Fruit fly (Drosophila melanogaster) whole organism, embryonic: ENCODE measurements around the gene Stim.

ENCODE experiments used
- B-H2 ChIP-seq: fragments of 200-800 bp; sonication (Bioruptor generic); optimal IDR thresholded peaks from 2 replicates; lab custom pipeline; 2018; ENCODE audit warnings: missing biosample characterization, mild to moderate bottlenecking, missing genetic modification characterization
- CG1024 ChIP-seq: fragments of 200-800 bp; sonication (Bioruptor generic); IDR thresholded peaks from 2 replicates; pipeline ENCODE4 v1.3.6; 2022; ENCODE audit warnings: missing biosample characterization, missing genetic modification characterization
- CG10366 ChIP-seq: fragments of 200-800 bp; sonication (Bioruptor generic); IDR thresholded peaks from 2 replicates; pipeline ENCODE4 v1.3.6; 2022; ENCODE audit warnings: missing biosample characterization, missing genetic modification characterization
- CG10462 ChIP-seq: fragments of 200-800 bp; sonication (Bioruptor generic); optimal IDR thresholded peaks from 2 replicates; lab custom pipeline; 2016; ENCODE audit warnings: missing biosample characterization, missing genetic modification characterization
- CG10959 ChIP-seq: fragments of 200-800 bp; sonication (Bioruptor generic); IDR thresholded peaks from 2 replicates; pipeline ENCODE4 v1.3.6; 2022; ENCODE audit warnings: missing biosample characterization, missing genetic modification characterization
- CG13287 ChIP-seq: fragments of 200-800 bp; sonication (Bioruptor generic); IDR thresholded peaks from 2 replicates; pipeline ENCODE4 v1.3.6; 2022; ENCODE audit warnings: missing biosample characterization, missing genetic modification characterization; ENCODE audit not compliant: partially characterized antibody
- CG14441 ChIP-seq: fragments of 200-800 bp; sonication (Bioruptor generic); IDR thresholded peaks from 2 replicates; pipeline ENCODE4 v1.3.6; 2022; ENCODE audit warnings: missing biosample characterization, missing genetic modification characterization
- CG16815 ChIP-seq: fragments of 200-800 bp; sonication (Bioruptor generic); optimal IDR thresholded peaks from 3 replicates; lab custom pipeline; 2017; ENCODE audit warnings: missing biosample characterization, mild to moderate bottlenecking, missing genetic modification characterization
- CG17802 ChIP-seq: fragments of 200-800 bp; sonication (Bioruptor generic); optimal IDR thresholded peaks from 2 replicates; lab custom pipeline; 2018; ENCODE audit warnings: missing biosample characterization, mild to moderate bottlenecking, missing genetic modification characterization, moderate library complexity
- CG17829 ChIP-seq: fragments of 200-800 bp; optimal IDR thresholded peaks from 2 replicates; lab custom pipeline; 2019; ENCODE audit warnings: missing biosample characterization, mild to moderate bottlenecking, missing genetic modification characterization, moderate library complexity
- CG2199 ChIP-seq: fragments of 200-800 bp; sonication (Bioruptor generic); IDR thresholded peaks from 3 replicates; pipeline ENCODE4 v1.3.6; 2022; ENCODE audit warnings: missing biosample characterization, missing genetic modification characterization
- CG30020 ChIP-seq: fragments of 200-800 bp; optimal IDR thresholded peaks from 2 replicates; lab custom pipeline; 2019; ENCODE audit warnings: missing biosample characterization, mild to moderate bottlenecking, missing genetic modification characterization, moderate library complexity
- CG3281 ChIP-seq: fragments of 200-800 bp; sonication (Bioruptor generic); optimal IDR thresholded peaks from 3 replicates; lab custom pipeline; 2017; ENCODE audit warnings: missing biosample characterization, mild to moderate bottlenecking, missing genetic modification characterization
- CG3407 ChIP-seq: fragments of 200-800 bp; sonication (Bioruptor generic); optimal IDR thresholded peaks from 2 replicates; lab custom pipeline; 2018; ENCODE audit warnings: missing biosample characterization, mild to moderate bottlenecking, missing genetic modification characterization
- CG42726 ChIP-seq: fragments of 200-800 bp; sonication (Bioruptor generic); IDR thresholded peaks from 2 replicates; pipeline ENCODE4 v1.3.6; 2022; ENCODE audit warnings: missing biosample characterization, missing genetic modification characterization; ENCODE audit not compliant: partially characterized antibody
- CG6854 ChIP-seq: fragments of 200-800 bp; sonication (Bioruptor generic); optimal IDR thresholded peaks from 3 replicates; lab custom pipeline; 2017; ENCODE audit warnings: missing biosample characterization, mild to moderate bottlenecking, missing genetic modification characterization
- CG7745 ChIP-seq: fragments of 200-800 bp; sonication (Bioruptor generic); optimal IDR thresholded peaks from 2 replicates; lab custom pipeline; 2018; ENCODE audit warnings: missing biosample characterization, mild to moderate bottlenecking, missing genetic modification characterization, moderate library complexity
- CG9437 ChIP-seq: fragments of 200-800 bp; sonication (Bioruptor generic); optimal IDR thresholded peaks from 2 replicates; lab custom pipeline; 2018; ENCODE audit warnings: missing biosample characterization, mild to moderate bottlenecking, missing genetic modification characterization
- CG9932 ChIP-seq: fragments of 200-800 bp; sonication (Bioruptor generic); IDR thresholded peaks from 2 replicates; pipeline ENCODE4 v1.3.6; 2022; ENCODE audit warnings: missing biosample characterization, missing genetic modification characterization
- Deaf1 ChIP-seq: fragments of 200-800 bp; optimal IDR thresholded peaks from 3 replicates; lab custom pipeline; 2019; ENCODE audit warnings: missing biosample characterization, mild to moderate bottlenecking, missing genetic modification characterization, moderate library complexity
- Dfd ChIP-seq, 2 experiments: fragments of >200 bp; optimal IDR thresholded peaks; 2 replicates each; lab custom pipeline; 2017; ENCODE audit warnings: missing biosample characterization in 2 of 2, missing genetic modification characterization in 2 of 2
- E2f2 ChIP-seq: fragments of 200-800 bp; sonication (Bioruptor generic); IDR thresholded peaks from 2 replicates; pipeline ENCODE4 v1.3.6; 2022; ENCODE audit warnings: missing biosample characterization, missing genetic modification characterization
- Ets97D ChIP-seq: fragments of 200-800 bp; sonication (Bioruptor generic); optimal IDR thresholded peaks from 3 replicates; lab custom pipeline; 2016; ENCODE audit warnings: missing biosample characterization, missing genetic modification characterization
- Hsf ChIP-seq: fragments of 200-800 bp; sonication (Bioruptor generic); optimal IDR thresholded peaks from 3 replicates; lab custom pipeline; 2016; ENCODE audit warnings: missing biosample characterization, missing genetic modification characterization
- MBD-R2 ChIP-seq: fragments of 200-800 bp; sonication (Bioruptor generic); IDR thresholded peaks from 2 replicates; pipeline ENCODE4 v1.3.6; 2022; ENCODE audit warnings: missing biosample characterization, missing genetic modification characterization
- Mad ChIP-seq: fragments of 200-800 bp; sonication (Bioruptor generic); optimal IDR thresholded peaks from 2 replicates; lab custom pipeline; 2016; ENCODE audit warnings: missing biosample characterization, missing genetic modification characterization
- Oaz ChIP-seq: fragments of 200-800 bp; sonication (Bioruptor generic); IDR thresholded peaks from 2 replicates; pipeline ENCODE4 v1.3.6; 2022; ENCODE audit warnings: missing biosample characterization, missing genetic modification characterization
- Oli ChIP-seq: fragments of 200-800 bp; sonication (Bioruptor generic); optimal IDR thresholded peaks from 2 replicates; lab custom pipeline; 2018; ENCODE audit warnings: missing biosample characterization, mild to moderate bottlenecking, missing genetic modification characterization, moderate library complexity
- Ravus ChIP-seq: fragments of 200-800 bp; sonication (Bioruptor generic); IDR thresholded peaks from 2 replicates; pipeline ENCODE4 v1.3.6; 2022; ENCODE audit warnings: missing biosample characterization, missing genetic modification characterization
- Scr ChIP-seq: fragments of 200-800 bp; sonication (Bioruptor generic); IDR thresholded peaks from 2 replicates; pipeline ENCODE4 v1.3.6; 2022; ENCODE audit warnings: missing biosample characterization, missing genetic modification characterization; ENCODE audit not compliant: partially characterized antibody
- Six4 ChIP-seq: fragments of 200-800 bp; sonication (Bioruptor generic); optimal IDR thresholded peaks from 2 replicates; lab custom pipeline; 2016; ENCODE audit warnings: missing biosample characterization, missing genetic modification characterization
- Xbp1 ChIP-seq: fragments of 200-800 bp; sonication (Bioruptor generic); optimal IDR thresholded peaks from 3 replicates; lab custom pipeline; 2016; ENCODE audit warnings: missing biosample characterization, mild to moderate bottlenecking, missing genetic modification characterization
- bbx ChIP-seq: fragments of 200-800 bp; sonication (Bioruptor generic); IDR thresholded peaks from 2 replicates; pipeline ENCODE4 v1.3.6; 2022; ENCODE audit warnings: missing biosample characterization, missing genetic modification characterization; ENCODE audit not compliant: partially characterized antibody
- bcd ChIP-seq: fragments of 200-800 bp; sonication (Bioruptor generic); optimal IDR thresholded peaks from 2 replicates; lab custom pipeline; 2017; ENCODE audit warnings: missing biosample characterization, mild to moderate bottlenecking, missing genetic modification characterization
- cas ChIP-seq: fragments of 200-800 bp; sonication (Bioruptor generic); IDR thresholded peaks from 2 replicates; pipeline ENCODE4 v1.3.6; 2022; ENCODE audit warnings: missing biosample characterization, missing genetic modification characterization
- croc ChIP-seq: fragments of 200-800 bp; sonication (Bioruptor generic); conservative IDR thresholded peaks from 3 replicates; pipeline ENCODE4 v1.3.6; 2022; ENCODE audit warnings: missing biosample characterization, missing genetic modification characterization
- dan ChIP-seq: fragments of 200-800 bp; sonication (Bioruptor generic); IDR thresholded peaks from 2 replicates; pipeline ENCODE4 v1.3.6; 2022; ENCODE audit warnings: missing biosample characterization, missing genetic modification characterization
- dimm ChIP-seq: fragments of 200-800 bp; sonication (Bioruptor generic); IDR thresholded peaks from 2 replicates; pipeline ENCODE4 v1.3.6; 2022; ENCODE audit warnings: missing biosample characterization, missing genetic modification characterization
- dmrt11E ChIP-seq: fragments of 200-800 bp; sonication (Bioruptor generic); optimal IDR thresholded peaks from 3 replicates; lab custom pipeline; 2018; ENCODE audit warnings: missing biosample characterization, mild to moderate bottlenecking, missing genetic modification characterization, moderate library complexity
- gce ChIP-seq: fragments of 200-800 bp; sonication (Bioruptor generic); IDR thresholded peaks from 3 replicates; pipeline ENCODE4 v1.3.6; 2022; ENCODE audit warnings: missing biosample characterization, missing genetic modification characterization
- inv ChIP-seq: fragments of 200-800 bp; sonication (Bioruptor generic); IDR thresholded peaks from 2 replicates; pipeline ENCODE4 v1.3.6; 2022; ENCODE audit warnings: missing biosample characterization, missing genetic modification characterization; ENCODE audit not compliant: partially characterized antibody
- kah ChIP-seq: fragments of 200-800 bp; sonication (Bioruptor generic); optimal IDR thresholded peaks from 2 replicates; lab custom pipeline; 2018; ENCODE audit warnings: missing biosample characterization, mild to moderate bottlenecking, missing genetic modification characterization
- knrl ChIP-seq: fragments of 200-800 bp; sonication (Bioruptor generic); IDR thresholded peaks from 3 replicates; pipeline ENCODE4 v1.3.6; 2022; ENCODE audit warnings: missing biosample characterization, missing genetic modification characterization; ENCODE audit not compliant: partially characterized antibody
- onecut ChIP-seq: fragments of 200-800 bp; sonication (Bioruptor generic); IDR thresholded peaks from 2 replicates; pipeline ENCODE4 v1.3.6; 2022; ENCODE audit warnings: missing biosample characterization, missing genetic modification characterization
- slbo ChIP-seq: fragments of 200-800 bp; sonication (Bioruptor generic); IDR thresholded peaks from 2 replicates; pipeline ENCODE4 v1.3.6; 2022; ENCODE audit warnings: missing biosample characterization, missing genetic modification characterization
- vfl ChIP-seq: fragments of 200-800 bp; sonication (Bioruptor generic); optimal IDR thresholded peaks from 2 replicates; lab custom pipeline; 2016; ENCODE audit warnings: missing biosample characterization, missing genetic modification characterization
- vvl ChIP-seq: fragments of 200-800 bp; sonication (Bioruptor generic); IDR thresholded peaks from 2 replicates; pipeline ENCODE4 v1.3.6; 2022; ENCODE audit warnings: missing biosample characterization, missing genetic modification characterization
- wek ChIP-seq: fragments of 200-800 bp; sonication (Bioruptor generic); optimal IDR thresholded peaks from 3 replicates; lab custom pipeline; 2018; ENCODE audit warnings: missing biosample characterization, mild to moderate bottlenecking, missing genetic modification characterization, moderate library complexity
- zfh2 ChIP-seq: fragments of 200-800 bp; sonication (Bioruptor generic); optimal IDR thresholded peaks from 2 replicates; lab custom pipeline; 2016; ENCODE audit warnings: missing biosample characterization, missing genetic modification characterization

The Stim gene

dm6 chrX:15909564-15910284, 30.5 kb downstream of the Stim start, which contains the start of gene CycD (continued):
- no peak for TF ChIP-seq dimm (GFP tag; lab: Robert Waterston, UW)
- peak; percentile 12 for TF ChIP-seq CG17829 (tag; lab: Kevin White, UChicago)
- no peak for TF ChIP-seq bcd (GFP tag; lab: Kevin White, UChicago)
- peak; percentile 34; the same call in 1 of the 3 replicates for TF ChIP-seq croc (GFP tag; lab: Robert Waterston, UW)
- no peak for TF ChIP-seq vvl
- TF ChIP-seq Six4 (GFP tag; lab: Kevin White, UChicago), result no peak
- TF ChIP-seq onecut (GFP tag; lab: Robert Waterston, UW), result peak; percentile 65
- TF ChIP-seq CG10959 (GFP tag; lab: Robert Waterston, UW), result peak; percentile 53; the same call in 1 of the 2 replicates
- peak; percentile 92 for TF ChIP-seq wek (GFP tag; lab: Kevin White, UChicago)
- TF ChIP-seq CG14441, result peak; percentile 59; the same call in 1 of the 2 replicates
- no peak for TF ChIP-seq CG3281
- TF ChIP-seq E2f2 (GFP tag; lab: Robert Waterston, UW), result peak; percentile 34; the same call in 1 of the 2 replicates
- TF ChIP-seq Deaf1 (tag; lab: Kevin White, UChicago), result no peak
- TF ChIP-seq CG3407 (GFP tag; lab: Kevin White, UChicago), result no peak
- TF ChIP-seq cas (GFP tag; lab: Robert Waterston, UW), result no peak
- TF ChIP-seq slbo (GFP tag; lab: Robert Waterston, UW), result peak; percentile 80
- TF ChIP-seq Hsf (GFP tag; lab: Kevin White, UChicago), result peak; percentile 31
- TF ChIP-seq vfl, result no peak
- TF ChIP-seq Oli (tag; lab: Kevin White, UChicago), result no peak
- TF ChIP-seq CG9437, result peak; percentile 15
- no peak for TF ChIP-seq CG10462
- no peak for TF ChIP-seq gce
- TF ChIP-seq Ets97D (GFP tag; lab: Kevin White, UChicago), result peak; percentile 61
- TF ChIP-seq CG16815, result peak; percentile 6
- 0 out of 2 replicates have a peak, but pooled peaks have one; percentile 28 for TF ChIP-seq Oaz (GFP tag; lab: Robert Waterston, UW)
- peak; percentile 68 for TF ChIP-seq bbx (GFP tag; lab: Robert Waterston, UW)
- TF ChIP-seq CG6854, result no peak
- TF ChIP-seq kah (GFP tag; lab: Kevin White, UChicago), result no peak
- TF ChIP-seq inv (GFP tag; lab: Robert Waterston, UW), result peak; percentile 21; the same call in 1 of the 2 replicates
- peak; percentile 41 for TF ChIP-seq Xbp1 (GFP tag; lab: Kevin White, UChicago)
- peak; percentile 60; the same call in 2 of the 3 replicates for TF ChIP-seq knrl (GFP tag; lab: Robert Waterston, UW)
- peak; percentile 42; the same call in 1 of the 2 replicates for TF ChIP-seq MBD-R2 (GFP tag; lab: Robert Waterston, UW)
- TF ChIP-seq dmrt11E (tag; lab: Kevin White, UChicago), result peak; percentile 68
- peak in 1 of 2 experiments; percentile 29 for TF ChIP-seq Dfd (GFP tag; optimal IDR thresholded peaks at IDR 0.05; lab: Kevin White, UChicago)
- TF ChIP-seq CG9932 (GFP tag; lab: Robert Waterston, UW), result no peak
- TF ChIP-seq CG2199 (GFP tag; lab: Robert Waterston, UW), result peak; percentile 39; the same call in 1 of the 3 replicates
- peak; percentile 51 for TF ChIP-seq Mad (GFP tag; lab: Kevin White, UChicago)
- TF ChIP-seq B-H2 (GFP tag; lab: Kevin White, UChicago), result no peak
- TF ChIP-seq zfh2, result peak; percentile 9
- no peak for TF ChIP-seq CG7745 (tag; lab: Kevin White, UChicago)
- TF ChIP-seq CG10366 (GFP tag; lab: Robert Waterston, UW), result peak; percentile 26; the same call in 1 of the 2 replicates
- peak; percentile 46; the same call in 1 of the 2 replicates for TF ChIP-seq CG13287 (GFP tag; lab: Robert Waterston, UW)
- TF ChIP-seq Ravus (GFP tag; lab: Robert Waterston, UW), result no peak
- TF ChIP-seq CG30020, result peak; percentile 96
- peak; percentile 62; the same call in 1 of the 2 replicates for TF ChIP-seq CG42726
- TF ChIP-seq CG1024 (GFP tag; lab: Robert Waterston, UW), result peak; percentile 75
- peak; percentile 51 for TF ChIP-seq Scr (GFP tag; lab: Robert Waterston, UW)
- TF ChIP-seq dan (GFP tag; lab: Robert Waterston, UW), result no peak
- TF ChIP-seq CG17802 (tag; lab: Kevin White, UChicago), result peak; percentile 81
